Comparison of ENCODE assay signal across 1 worm cellular context in genomic region chrV:17780285-17780684, ce11.
TF ChIP-seq lines count a peak whose summit lies in the region.

No protein-coding gene starts in this region.

TF ChIP-seq in whole organism, L1 larva, 84 proteins besides CTCF, POLR2A, EP300 and RAD21 (continued from another document):
- TF ChIP-seq unc-86 (tag; optimal IDR thresholded peaks at IDR 0.05; lab: Kevin White, UChicago) = no peak
- TF ChIP-seq unc-62 (GFP tag; optimal IDR thresholded peaks at IDR 0.05; lab: Kevin White, UChicago) = no peak
- TF ChIP-seq ceh-88 (GFP tag; IDR thresholded peaks at IDR 0.05; lab: Robert Waterston, UW) = no peak
- TF ChIP-seq nhr-11 (tag; optimal IDR thresholded peaks at IDR 0.05; lab: Kevin White, UChicago) = no peak
- TF ChIP-seq lin-14 (GFP tag; optimal IDR thresholded peaks at IDR 0.05; lab: Kevin White, UChicago) = no peak
- TF ChIP-seq lin-35 (GFP tag; optimal IDR thresholded peaks at IDR 0.05; lab: Kevin White, UChicago) = peak in 1 of 2 experiments; percentile 25
- no peak for TF ChIP-seq mep-1 (tag; optimal IDR thresholded peaks at IDR 0.05; lab: Kevin White, UChicago)
- TF ChIP-seq egl-27 (tag; optimal IDR thresholded peaks at IDR 0.05; lab: Kevin White, UChicago) = no peak
- TF ChIP-seq lir-3 (tag; optimal IDR thresholded peaks at IDR 0.05; lab: Kevin White, UChicago; ENCODE audit: poor library complexity) = no peak
- TF ChIP-seq lin-13 (GFP tag; optimal IDR thresholded peaks at IDR 0.05; lab: Kevin White, UChicago) = no peak
- no peak for TF ChIP-seq nhr-85 (tag; lab: Kevin White, UChicago)
- no peak for TF ChIP-seq sptf-1 (tag; optimal IDR thresholded peaks at IDR 0.05; lab: Kevin White, UChicago)
- TF ChIP-seq nhr-84 (tag; optimal IDR thresholded peaks at IDR 0.05; lab: Kevin White, UChicago) = no peak
- TF ChIP-seq efl-1 (optimal IDR thresholded peaks at IDR 0.05; lab: Kevin White, UChicago) = no peak
- peak in 1 of 2 experiments; percentile 11 for TF ChIP-seq efl-1 (GFP tag; optimal IDR thresholded peaks at IDR 0.05 in 1 of 2; lab: Kevin White, UChicago)
- TF ChIP-seq blmp-1 (tag; optimal IDR thresholded peaks at IDR 0.05; lab: Kevin White, UChicago) = peak; percentile 40
